Worm (Caenorhabditis elegans) whole organism, L1 larva: ENCODE results near the gene rpac-40.

Experiments
- C34B4.2 ChIP-seq: sonication (generic microtip); optimal IDR thresholded peaks from 2 replicates; lab custom pipeline; 2017; ENCODE audit warnings: mild to moderate bottlenecking, missing genetic modification characterization, missing compliant biosample characterization
- Y116A8C.19 ChIP-seq: sonication (generic microtip); optimal IDR thresholded peaks from 2 replicates; lab custom pipeline; 2016; ENCODE audit warnings: missing compliant biosample characterization, missing genetic modification characterization, borderline replicate concordance
- alr-1 ChIP-seq: fragments of 200-800 bp; sonication (Bioruptor generic); optimal IDR thresholded peaks from 2 replicates; lab custom pipeline; 2018; ENCODE audit warnings: borderline replicate concordance, mild to moderate bottlenecking, missing genetic modification characterization, missing compliant biosample characterization
- ceh-63 ChIP-seq: fragments of 200-800 bp; sonication (Bioruptor generic); optimal IDR thresholded peaks from 2 replicates; lab custom pipeline; 2018; ENCODE audit warnings: mild to moderate bottlenecking, missing genetic modification characterization, missing compliant biosample characterization
- ceh-8 ChIP-seq: fragments of 200-800 bp; sonication (Bioruptor generic); optimal IDR thresholded peaks from 2 replicates; lab custom pipeline; 2018; ENCODE audit warnings: mild to moderate bottlenecking, missing genetic modification characterization, moderate library complexity, missing compliant biosample characterization
- ceh-82 ChIP-seq, 3 experiments: fragments of 150-350 bp in 1 of 3; sonication (generic microtip) in 2 of 3; optimal IDR thresholded peaks; 2 replicates each; lab custom pipeline; 2014 to 2017; ENCODE audit warnings: missing biosample characterization in 3 of 3, missing genetic modification characterization in 3 of 3
- ceh-88 ChIP-seq: fragments of 200-800 bp; sonication (Bioruptor generic); IDR thresholded peaks from 2 replicates; pipeline ENCODE4 v1.3.6; 2022; ENCODE audit warnings: missing genetic modification characterization, missing compliant biosample characterization
- ceh-90 ChIP-seq: sonication (generic microtip); optimal IDR thresholded peaks from 2 replicates; lab custom pipeline; 2016; ENCODE audit warnings: missing genetic modification characterization, missing compliant biosample characterization
- efl-1 ChIP-seq, 4 experiments: fragments of 150-350 bp; optimal IDR thresholded peaks in 3 of 4; peaks in 1 of 4; 1 replicate in 1 of 4; 2 replicates in 3 of 4; lab custom pipeline; 2014; ENCODE audit warnings: missing biosample characterization in 2 of 4, missing genetic modification characterization in 2 of 4, missing genetic modification reagents in 2 of 4
- egl-27 ChIP-seq, 2 experiments: fragments of 150-350 bp in 1 of 2; sonication (generic microtip); optimal IDR thresholded peaks; 3 replicates each; lab custom pipeline; 2017 to 2018; ENCODE audit warnings: missing biosample characterization in 2 of 2, missing genetic modification characterization in 2 of 2, missing genetic modification reagents in 2 of 2
- elt-2 ChIP-seq: sonication (generic microtip); optimal IDR thresholded peaks from 2 replicates; lab custom pipeline; 2016; ENCODE audit warnings: missing genetic modification characterization, mild to moderate bottlenecking, inconsistent platforms, missing compliant biosample characterization, missing genetic modification reagents
- elt-3 ChIP-seq, 6 experiments: fragments of 150-350 bp in 1 of 6; sonication (generic microtip); optimal IDR thresholded peaks; 2 replicates each; lab custom pipeline; 2017 to 2018; ENCODE audit warnings: missing biosample characterization in 6 of 6, missing genetic modification characterization in 6 of 6, inconsistent platforms in 1 of 6
- fos-1 ChIP-seq: fragments of 150-350 bp; optimal IDR thresholded peaks from 2 replicates; lab custom pipeline; 2014; ENCODE audit warnings: missing biosample characterization, missing genetic modification characterization
- grh-1 ChIP-seq: fragments of 200-800 bp; sonication (Bioruptor generic); IDR thresholded peaks from 2 replicates; pipeline ENCODE4 v1.3.6; 2022; ENCODE audit warnings: missing genetic modification reagents, missing genetic modification characterization, missing compliant biosample characterization
- hlh-17 ChIP-seq: fragments of 200-800 bp; sonication (Bioruptor generic); optimal IDR thresholded peaks from 2 replicates; lab custom pipeline; 2018; ENCODE audit warnings: missing genetic modification characterization, mild to moderate bottlenecking, missing compliant biosample characterization, moderate library complexity, borderline replicate concordance
- irx-1 ChIP-seq: sonication (generic microtip); optimal IDR thresholded peaks from 2 replicates; lab custom pipeline; 2016; ENCODE audit warnings: missing genetic modification characterization, missing compliant biosample characterization
- lin-14 ChIP-seq: fragments of 200-800 bp; sonication (Bioruptor generic); optimal IDR thresholded peaks from 2 replicates; lab custom pipeline; 2018; ENCODE audit warnings: mild to moderate bottlenecking, missing genetic modification characterization, moderate library complexity, missing compliant biosample characterization
- lin-15B ChIP-seq: fragments of 150-350 bp; sonication (generic microtip); optimal IDR thresholded peaks from 3 replicates; lab custom pipeline; 2014; ENCODE audit warnings: missing biosample characterization, missing genetic modification characterization
- lin-39 ChIP-seq: fragments of 150-350 bp; optimal IDR thresholded peaks from 2 replicates; lab custom pipeline; 2014; ENCODE audit warnings: missing biosample characterization, missing genetic modification reagents, missing genetic modification characterization
- lsy-2 ChIP-seq, 2 experiments: fragments of 150-350 bp; optimal IDR thresholded peaks; 2 replicates each; lab custom pipeline; 2014; ENCODE audit warnings: missing biosample characterization in 2 of 2, missing genetic modification characterization in 2 of 2
- mab-9 ChIP-seq: fragments of 200-800 bp; sonication (Bioruptor generic); IDR thresholded peaks from 2 replicates; pipeline ENCODE4 v1.3.6; 2022; ENCODE audit warnings: missing genetic modification reagents, missing genetic modification characterization, missing compliant biosample characterization
- mef-2 ChIP-seq: fragments of 150-350 bp; optimal IDR thresholded peaks from 2 replicates; lab custom pipeline; 2014; ENCODE audit warnings: missing biosample characterization, missing genetic modification characterization
- nhr-19 ChIP-seq: fragments of 200-800 bp; sonication (Bioruptor generic); conservative IDR thresholded peaks from 2 replicates; pipeline ENCODE4 v1.3.6; 2022; ENCODE audit warnings: missing genetic modification characterization, missing compliant biosample characterization
- nhr-20 ChIP-seq: sonication (generic microtip); optimal IDR thresholded peaks from 2 replicates; lab custom pipeline; 2016; ENCODE audit warnings: mild to moderate bottlenecking, missing genetic modification characterization, missing compliant biosample characterization
- nhr-237 ChIP-seq: fragments of 150-350 bp; optimal IDR thresholded peaks from 2 replicates; lab custom pipeline; 2014; ENCODE audit warnings: missing biosample characterization, missing genetic modification characterization
- nhr-47 ChIP-seq: sonication (generic microtip); optimal IDR thresholded peaks from 2 replicates; lab custom pipeline; 2016; ENCODE audit warnings: mild to moderate bottlenecking, missing genetic modification characterization, moderate library complexity, missing compliant biosample characterization
- nhr-85 ChIP-seq: sonication (generic microtip); peaks from one replicate; lab custom pipeline; 2016; ENCODE audit warnings: missing genetic modification characterization, inconsistent platforms, missing compliant biosample characterization
- nhr-90 ChIP-seq: sonication (generic microtip); optimal IDR thresholded peaks from 2 replicates; lab custom pipeline; 2016; ENCODE audit warnings: mild to moderate bottlenecking, missing genetic modification characterization, missing compliant biosample characterization; ENCODE audit not compliant: poor library complexity
- pax-3 ChIP-seq: fragments of 200-800 bp; sonication (Bioruptor generic); optimal IDR thresholded peaks from 2 replicates; lab custom pipeline; 2018; ENCODE audit warnings: mild to moderate bottlenecking, missing genetic modification characterization, moderate library complexity, missing compliant biosample characterization
- rnt-1 ChIP-seq: sonication (generic microtip); optimal IDR thresholded peaks from 2 replicates; lab custom pipeline; 2016; ENCODE audit warnings: mild to moderate bottlenecking, missing genetic modification characterization, moderate library complexity, missing compliant biosample characterization
- skn-1 ChIP-seq: fragments of 150-350 bp; optimal IDR thresholded peaks from 2 replicates; lab custom pipeline; 2014; ENCODE audit warnings: missing biosample characterization, missing genetic modification characterization
- snu-23 ChIP-seq: sonication (generic microtip); optimal IDR thresholded peaks from 2 replicates; lab custom pipeline; 2016; ENCODE audit warnings: missing genetic modification characterization, missing compliant biosample characterization
- sox-4 ChIP-seq: sonication (generic microtip); optimal IDR thresholded peaks from 2 replicates; lab custom pipeline; 2016; ENCODE audit warnings: missing genetic modification characterization, missing compliant biosample characterization
- sptf-1 ChIP-seq: fragments of 150-350 bp; optimal IDR thresholded peaks from 2 replicates; lab custom pipeline; 2014; ENCODE audit warnings: missing biosample characterization, missing genetic modification characterization
- sup-37 ChIP-seq: fragments of 200-800 bp; sonication (Bioruptor generic); optimal IDR thresholded peaks from 2 replicates; lab custom pipeline; 2018; ENCODE audit warnings: mild to moderate bottlenecking, missing genetic modification characterization, missing compliant biosample characterization
- unc-30 ChIP-seq: sonication (generic microtip); optimal IDR thresholded peaks from 2 replicates; lab custom pipeline; 2017; ENCODE audit warnings: missing biosample characterization, missing genetic modification characterization
- unc-98 ChIP-seq: fragments of 200-800 bp; sonication (Bioruptor generic); IDR thresholded peaks from 2 replicates; pipeline ENCODE4 v1.3.6; 2022; ENCODE audit warnings: missing genetic modification characterization, missing compliant biosample characterization
- vab-15 ChIP-seq: sonication (generic microtip); optimal IDR thresholded peaks from 2 replicates; lab custom pipeline; 2017; ENCODE audit warnings: missing genotype, mild to moderate bottlenecking, missing genetic modification characterization, missing compliant biosample characterization
- xbp-1 ChIP-seq: sonication (generic microtip); optimal IDR thresholded peaks from 2 replicates; lab custom pipeline; 2016; ENCODE audit warnings: missing genetic modification characterization, missing compliant biosample characterization
- zag-1 ChIP-seq: fragments of 150-350 bp; optimal IDR thresholded peaks from 2 replicates; lab custom pipeline; 2014; ENCODE audit warnings: missing biosample characterization, missing genetic modification characterization
- zip-4 ChIP-seq: fragments of 200-800 bp; sonication (Bioruptor generic); optimal IDR thresholded peaks from 2 replicates; lab custom pipeline; 2018; ENCODE audit warnings: mild to moderate bottlenecking, missing genetic modification characterization, moderate library complexity, missing compliant biosample characterization
- ztf-4 ChIP-seq: fragments of 150-350 bp; optimal IDR thresholded peaks from 2 replicates; lab custom pipeline; 2014; ENCODE audit warnings: missing biosample characterization, missing genetic modification characterization

Gene rpac-40

ce11 chrV:4157291-4157690 is 42.0 kb upstream of the rpac-40 start (continued):
- TF ChIP-seq elt-3 (tag; optimal IDR thresholded peaks at IDR 0.05; lab: Kevin White, UChicago) = no peak
- TF ChIP-seq sox-4 (tag; lab: Kevin White, UChicago) = no peak
- no peak for TF ChIP-seq hlh-17 (GFP tag; lab: Kevin White, UChicago)
- TF ChIP-seq unc-98 (GFP tag; lab: Robert Waterston, UW) = no peak
- peak; percentile 51 for TF ChIP-seq rnt-1 (tag; lab: Kevin White, UChicago)
- TF ChIP-seq nhr-90 (tag; lab: Kevin White, UChicago) = no peak
- TF ChIP-seq lsy-2 (tag; optimal IDR thresholded peaks at IDR 0.05; lab: Kevin White, UChicago) = peak in 1 of 2 experiments; percentile 52
- no peak; the same call in 1 of the 2 replicates for TF ChIP-seq nhr-19 (GFP tag; lab: Robert Waterston, UW)
- TF ChIP-seq vab-15 (tag; lab: Kevin White, UChicago) = no peak
- TF ChIP-seq ztf-4 (tag; lab: Kevin White, UChicago) = no peak
- TF ChIP-seq nhr-237 (tag; lab: Kevin White, UChicago) = no peak
- TF ChIP-seq grh-1 (GFP tag; lab: Robert Waterston, UW) = no peak
- no peak for TF ChIP-seq ceh-90 (tag; lab: Kevin White, UChicago)
- TF ChIP-seq zag-1 = no peak
- TF ChIP-seq lin-39 = no peak
- no peak for TF ChIP-seq sptf-1
- no peak for TF ChIP-seq C34B4.2
- no peak for TF ChIP-seq xbp-1 (tag; lab: Kevin White, UChicago)
- peak; percentile 88 for TF ChIP-seq lin-14 (GFP tag; lab: Kevin White, UChicago)
- no peak for TF ChIP-seq ceh-88 (GFP tag; lab: Robert Waterston, UW)
- TF ChIP-seq ceh-82 (tag; optimal IDR thresholded peaks at IDR 0.05; lab: Kevin White, UChicago) = no peak
- TF ChIP-seq lin-15B (tag; lab: Kevin White, UChicago) = no peak
- no peak for TF ChIP-seq unc-30 (tag; lab: Kevin White, UChicago)
- no peak for TF ChIP-seq sup-37 (GFP tag; lab: Kevin White, UChicago)
- no peak for TF ChIP-seq mef-2 (tag; lab: Kevin White, UChicago)
- TF ChIP-seq irx-1 (tag; lab: Kevin White, UChicago) = no peak
- TF ChIP-seq alr-1 (tag; lab: Kevin White, UChicago) = no peak
- peak; percentile 34 for TF ChIP-seq nhr-20 (tag; lab: Kevin White, UChicago)

- no peak for TF ChIP-seq elt-2 (tag; lab: Kevin White, UChicago)
- no peak for TF ChIP-seq fos-1 (tag; lab: Kevin White, UChicago)
- no peak for TF ChIP-seq grh-1 (GFP tag; lab: Robert Waterston, UW)
- no peak for TF ChIP-seq nhr-85
- TF ChIP-seq pax-3 (tag; lab: Kevin White, UChicago) = no peak
- TF ChIP-seq nhr-20 (tag; lab: Kevin White, UChicago) = no peak
- no peak for TF ChIP-seq egl-27 (tag; optimal IDR thresholded peaks at IDR 0.05; lab: Kevin White, UChicago)
- TF ChIP-seq ceh-63 (GFP tag; lab: Kevin White, UChicago) = no peak
- TF ChIP-seq efl-1 (optimal IDR thresholded peaks at IDR 0.05; lab: Kevin White, UChicago) = no peak
- no peak for TF ChIP-seq efl-1 (GFP tag; optimal IDR thresholded peaks at IDR 0.05 in 1 of 2; lab: Kevin White, UChicago)
Observed at ce11 chrV:4160086-4160485, 39.2 kb upstream of the rpac-40 start, which contains the start of gene Y45G5AM.5. Gene Y45G5AM.5, plus strand, starts transcription at chrV:4160386.

- TF ChIP-seq lin-14 (GFP tag; lab: Kevin White, UChicago) = no peak
- no peak for TF ChIP-seq xbp-1 (tag; lab: Kevin White, UChicago)
- TF ChIP-seq lsy-2 (tag; optimal IDR thresholded peaks at IDR 0.05; lab: Kevin White, UChicago) = no peak
- TF ChIP-seq lin-39 = no peak
- TF ChIP-seq mab-9 = no peak
- TF ChIP-seq nhr-47 (tag; lab: Kevin White, UChicago) = no peak
- TF ChIP-seq Y116A8C.19 = no peak
- TF ChIP-seq zip-4 = no peak
- no peak for TF ChIP-seq sptf-1
- no peak for TF ChIP-seq ztf-4 (tag; lab: Kevin White, UChicago)
- no peak for TF ChIP-seq ceh-90 (tag; lab: Kevin White, UChicago)
- no peak for TF ChIP-seq rnt-1 (tag; lab: Kevin White, UChicago)
- TF ChIP-seq ceh-8 (GFP tag; lab: Kevin White, UChicago) = no peak
- no peak for TF ChIP-seq snu-23 (GFP tag; lab: Kevin White, UChicago)
- TF ChIP-seq skn-1 (tag; lab: Kevin White, UChicago) = no peak
Observed at ce11 chrV:4162922-4163321, 36.4 kb upstream of the rpac-40 start, which contains the start of gene Y45G5AM.4. Gene Y45G5AM.4, plus strand, starts transcription at chrV:4163222.
